Fruit fly (Drosophila melanogaster) whole organism: ENCODE measurements around the gene CG11158.

Source experiments
- CG8478 ChIP-seq: fragments of >200 bp; optimal IDR thresholded peaks from 2 replicates; lab custom pipeline; 2018; ENCODE audit warnings: inconsistent platforms
- Dll ChIP-seq: fragments of >200 bp; optimal IDR thresholded peaks from 2 replicates; lab custom pipeline; 2017
- EcR ChIP-seq, 2 experiments: fragments of >200 bp; optimal IDR thresholded peaks; 2 replicates each; lab custom pipeline; 2017; ENCODE audit warnings: missing biosample characterization in 2 of 2, missing genetic modification characterization in 2 of 2, missing genetic modification reagents in 2 of 2
- pan ChIP-seq: fragments of >200 bp; optimal IDR thresholded peaks from 2 replicates; lab custom pipeline; 2017
- psq ChIP-seq: fragments of >200 bp; optimal IDR thresholded peaks from 2 replicates; lab custom pipeline; 2017
- usp ChIP-seq: fragments of >200 bp; optimal IDR thresholded peaks from 2 replicates; lab custom pipeline; 2017; ENCODE audit warnings: missing biosample characterization, missing genetic modification characterization, mixed read lengths

The CG11158 gene

DNA sequence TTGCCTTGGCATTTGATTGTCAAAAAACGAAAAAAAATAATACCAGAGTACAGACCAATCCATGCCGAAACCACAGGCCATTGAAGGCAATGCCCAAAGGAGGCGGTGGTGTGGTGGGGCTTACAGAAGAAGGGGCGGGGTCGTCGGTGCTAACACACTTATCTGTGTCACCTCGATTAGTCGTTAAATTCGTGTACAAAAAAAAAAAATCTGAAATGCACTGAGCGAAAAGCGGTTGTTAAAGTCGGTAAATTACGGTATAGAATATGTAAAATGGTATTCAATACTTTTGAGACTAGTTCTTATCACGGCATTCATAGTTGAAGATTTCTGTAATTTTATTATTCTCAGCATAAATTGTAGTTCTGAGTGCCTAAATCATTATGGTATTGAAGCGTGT is 38.8 kb upstream of the CG11158 start:
- TF ChIP-seq EcR (GFP tag; optimal IDR thresholded peaks at IDR 0.05; lab: Kevin White, UChicago) = no peak
- no peak for TF ChIP-seq CG8478 (lab: Kevin White, UChicago)
- no peak for TF ChIP-seq Dll (lab: Kevin White, UChicago)
- no peak for TF ChIP-seq pan
- TF ChIP-seq psq (lab: Kevin White, UChicago) = no peak
- TF ChIP-seq usp = no peak

DNA sequence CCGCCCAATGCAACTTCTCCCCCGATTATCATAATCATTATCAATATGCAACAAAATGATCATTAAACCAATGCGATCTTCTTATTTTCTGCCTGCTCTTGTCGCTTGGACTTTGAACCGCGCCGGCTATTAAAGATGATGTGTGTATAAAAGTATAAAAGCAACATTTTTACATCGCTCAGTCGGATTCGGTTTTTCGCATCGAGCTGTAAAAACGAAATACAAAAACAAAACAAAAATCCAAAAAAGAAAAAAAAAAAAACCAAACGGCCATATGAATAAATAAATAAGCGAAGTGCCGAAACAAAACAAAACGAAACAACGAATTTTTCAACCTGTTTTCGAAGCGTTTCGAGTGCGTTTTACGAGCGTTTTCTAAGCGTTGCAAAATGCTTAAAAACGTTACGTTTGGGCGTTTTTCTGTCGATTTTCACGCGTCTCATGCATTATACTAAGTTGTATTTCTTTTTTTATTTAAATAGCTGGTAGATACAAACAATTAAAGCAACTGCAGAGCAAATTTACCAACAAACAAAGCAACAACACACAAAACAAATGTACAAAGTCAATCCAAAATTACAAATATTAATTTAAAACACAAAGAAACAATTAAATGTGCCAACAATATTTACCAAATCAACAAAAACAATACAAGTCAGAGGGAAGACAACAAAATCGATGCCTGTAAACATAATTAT is 37.9 kb upstream of the CG11158 start:
- no peak for TF ChIP-seq pan
- TF ChIP-seq usp = no peak
- no peak for TF ChIP-seq Dll (lab: Kevin White, UChicago)

DNA sequence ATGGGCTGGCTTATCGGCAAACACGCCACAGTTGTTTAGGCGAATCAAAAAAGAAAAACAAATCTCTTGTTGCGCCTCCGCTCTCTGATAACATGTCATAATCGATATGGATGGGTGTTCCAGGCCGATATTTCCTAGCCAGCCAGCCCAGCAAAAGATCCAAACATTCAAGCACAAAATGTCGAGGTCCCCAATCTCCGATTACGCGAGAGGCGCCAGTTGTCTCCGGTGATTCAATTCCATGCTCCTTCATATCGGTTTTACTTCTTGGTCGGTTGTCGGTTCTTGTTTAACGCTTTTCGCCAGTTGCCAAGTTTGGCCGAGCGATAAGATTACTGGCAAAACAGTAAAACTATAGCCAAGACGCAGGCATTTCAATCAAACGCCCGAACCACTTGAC is 36.6 kb upstream of the CG11158 start:
- TF ChIP-seq usp = no peak

DNA sequence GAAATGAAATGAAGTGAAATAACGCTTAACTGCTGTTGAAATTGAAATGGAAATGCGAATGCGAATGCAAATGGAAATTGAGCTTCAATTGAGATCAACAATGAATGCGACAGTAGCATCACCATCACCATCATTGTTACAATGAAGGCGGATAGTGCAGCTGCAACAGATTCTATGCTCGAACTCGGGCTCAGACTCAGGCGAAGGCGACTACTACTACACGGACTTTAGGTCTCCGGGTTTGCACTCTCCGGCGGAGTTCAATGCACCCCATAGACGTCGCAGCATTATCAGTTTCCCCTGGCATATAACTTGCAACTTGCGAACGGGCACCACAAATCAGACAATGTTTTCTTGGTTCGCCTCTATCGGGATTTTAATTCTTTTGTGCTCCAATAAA is 33.9 kb upstream of the CG11158 start:
- TF ChIP-seq CG8478 (lab: Kevin White, UChicago) (no peak), usp (no peak), pan (no peak), Dll (lab: Kevin White, UChicago) (no peak), psq (lab: Kevin White, UChicago) (no peak), EcR (GFP tag; optimal IDR thresholded peaks at IDR 0.05; lab: Kevin White, UChicago) (no peak)

DNA sequence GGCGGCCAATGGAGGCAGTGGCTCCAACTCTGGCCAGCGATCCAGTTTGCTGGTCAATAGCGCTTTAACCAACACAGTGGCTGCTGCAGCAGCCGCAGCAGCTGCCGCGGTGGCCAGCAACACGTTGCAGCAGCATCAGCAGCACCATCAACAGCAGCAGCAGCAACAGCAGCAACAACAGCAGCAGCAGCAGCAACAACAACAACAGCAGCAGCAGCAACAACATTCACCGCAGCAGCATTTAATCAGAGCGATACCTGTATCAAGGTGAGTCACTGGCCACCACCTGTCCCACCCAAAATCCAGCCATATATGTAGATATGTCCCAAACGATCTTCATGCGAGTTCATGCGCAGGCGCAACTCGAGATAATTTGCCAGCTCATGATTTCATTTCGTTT is 33.0 kb upstream of the CG11158 start:
- TF ChIP-seq usp (no peak), psq (lab: Kevin White, UChicago) (no peak), CG8478 (lab: Kevin White, UChicago) (no peak), Dll (lab: Kevin White, UChicago) (no peak), EcR (GFP tag; optimal IDR thresholded peaks at IDR 0.05; lab: Kevin White, UChicago) (no peak), pan (no peak)

DNA sequence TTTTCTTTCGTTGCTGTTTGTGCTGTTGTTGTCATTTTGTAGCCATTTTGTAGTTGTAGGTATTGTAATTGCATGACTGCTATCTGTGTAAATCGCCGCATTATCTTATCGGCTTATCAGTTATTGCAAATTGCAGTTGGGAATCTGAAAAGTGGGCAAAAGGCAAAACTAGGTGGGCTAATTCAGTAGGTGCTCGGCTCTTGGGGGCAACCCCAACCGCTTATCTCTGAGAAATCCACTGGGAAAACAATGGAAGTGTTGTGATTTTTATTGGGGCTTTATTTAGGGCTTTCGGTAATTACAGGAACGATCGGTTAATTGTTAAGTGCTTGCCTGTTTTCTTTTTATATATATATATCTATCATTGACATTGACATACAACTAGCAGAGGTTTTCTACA is 31.6 kb upstream of the CG11158 start:
- TF ChIP-seq CG8478 (lab: Kevin White, UChicago) = no peak
- no peak for TF ChIP-seq pan
- no peak for TF ChIP-seq Dll (lab: Kevin White, UChicago)
- TF ChIP-seq EcR (GFP tag; optimal IDR thresholded peaks at IDR 0.05; lab: Kevin White, UChicago) = no peak
- no peak for TF ChIP-seq usp
- TF ChIP-seq psq (lab: Kevin White, UChicago) = no peak

DNA sequence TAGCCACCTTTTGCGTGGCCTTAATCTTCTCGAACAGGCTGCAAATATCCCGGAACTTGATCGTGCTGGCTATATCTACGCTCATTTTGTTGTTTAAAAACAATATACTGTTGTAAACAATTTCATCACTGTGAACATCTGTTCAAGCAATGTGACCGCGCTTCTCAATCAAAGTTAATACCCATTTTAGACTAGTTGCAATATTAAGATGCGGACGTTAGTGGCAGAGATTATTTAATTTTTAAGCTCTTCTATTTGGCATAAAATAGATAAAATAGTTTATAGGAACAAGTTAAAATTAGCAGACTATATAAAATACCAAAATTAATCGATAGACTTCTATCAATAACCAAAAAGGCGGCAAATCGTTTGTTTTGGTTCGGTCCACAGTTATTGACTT is 15.1 kb upstream of the CG11158 start, which contains the start of the genes DNAlig4 and CG11164:
Gene DNAlig4 (minus strand): TSS at position 156 of the 400 bp plus-strand sequence.
Gene CG11164 (plus strand): TSS at position 359 of the 400 bp plus-strand sequence.
- TF ChIP-seq CG8478 (lab: Kevin White, UChicago) (no peak), EcR (GFP tag; optimal IDR thresholded peaks at IDR 0.05; lab: Kevin White, UChicago) (no peak), psq (lab: Kevin White, UChicago) (no peak), pan (no peak), Dll (lab: Kevin White, UChicago) (no peak), usp (no peak)

DNA sequence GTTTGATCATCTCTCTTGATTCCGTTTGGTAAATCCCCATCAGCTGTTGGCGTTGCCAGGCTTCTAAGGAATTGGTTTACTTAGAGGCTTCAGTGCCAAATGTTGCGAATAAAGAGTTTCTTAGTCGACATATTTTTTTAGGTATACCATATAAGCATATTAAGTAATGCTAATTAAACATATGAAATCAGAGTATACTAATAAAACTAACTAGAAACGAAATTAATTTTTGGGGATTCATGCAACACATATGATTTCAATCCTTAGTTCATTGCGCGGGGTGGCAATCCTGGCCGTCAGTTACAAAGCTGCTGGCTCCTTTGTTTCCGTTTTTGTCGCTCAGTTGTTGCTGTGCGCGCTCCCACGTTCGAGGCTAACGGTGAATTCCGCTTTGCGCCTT is 13.4 kb upstream of the CG11158 start, which contains the start of gene CG15760:
Gene CG15760 (plus strand): TSS at position 334 of the 400 bp plus-strand sequence.
- no peak for TF ChIP-seq CG8478 (lab: Kevin White, UChicago)
- no peak for TF ChIP-seq Dll (lab: Kevin White, UChicago)
- no peak for TF ChIP-seq pan
- no peak for TF ChIP-seq usp
- TF ChIP-seq EcR (GFP tag; optimal IDR thresholded peaks at IDR 0.05; lab: Kevin White, UChicago) = no peak
- TF ChIP-seq psq (lab: Kevin White, UChicago) = no peak

DNA sequence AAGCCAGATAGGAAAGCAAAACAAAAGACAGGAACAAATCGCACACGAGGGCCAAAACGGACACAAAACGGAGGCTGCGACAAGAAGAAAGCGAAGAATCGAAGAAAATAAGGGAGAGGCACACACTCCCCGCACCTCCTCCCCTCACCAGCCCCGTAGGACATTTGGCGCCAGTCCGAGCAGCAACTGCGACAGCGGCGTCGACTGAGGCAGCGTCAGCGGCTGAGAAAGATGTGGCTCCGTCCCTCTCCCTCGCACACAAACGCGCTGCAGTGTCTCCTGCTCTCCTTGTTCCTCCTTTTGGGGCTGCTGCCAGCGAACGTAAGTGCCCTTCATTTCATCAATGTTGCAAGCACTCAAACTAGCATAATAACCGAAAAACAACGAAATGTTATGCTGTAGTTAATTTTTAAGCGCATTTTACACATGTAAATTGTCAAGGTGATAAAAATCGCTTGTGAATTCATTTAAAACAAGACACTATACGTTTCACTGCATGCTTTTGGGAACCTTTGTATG is 12.4 kb upstream of the CG11158 start:
- no peak for TF ChIP-seq CG8478 (lab: Kevin White, UChicago)
- TF ChIP-seq pan = no peak

DNA sequence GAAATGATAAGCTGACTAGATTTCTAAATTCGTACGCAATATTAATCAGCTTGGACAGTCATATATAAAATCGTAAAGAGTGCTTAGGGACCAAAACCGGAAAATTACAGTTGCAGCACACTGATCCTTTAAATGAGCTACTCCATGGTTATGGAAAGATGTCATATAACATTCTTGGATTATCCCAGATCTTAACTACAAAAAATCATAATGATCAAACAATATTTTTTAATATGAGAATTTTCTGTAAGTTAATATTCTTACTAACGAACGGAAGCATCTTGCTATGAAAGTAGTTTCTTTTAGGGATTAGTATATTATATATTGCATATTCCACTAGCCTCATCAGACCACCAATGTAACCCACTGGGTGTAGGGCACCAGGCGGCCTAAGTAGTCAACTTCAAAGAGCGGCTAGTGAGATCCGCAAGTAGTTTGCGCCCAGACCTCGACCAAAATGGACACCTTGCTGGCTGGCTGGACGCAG is 6.3 kb upstream of the CG11158 start, which contains the start of gene CG11162:
Gene CG11162 (plus strand): TSS at position 437 of the 487 bp plus-strand sequence.
- TF ChIP-seq CG8478 (lab: Kevin White, UChicago) (no peak), pan (no peak), psq (lab: Kevin White, UChicago) (no peak), EcR (GFP tag; optimal IDR thresholded peaks at IDR 0.05; lab: Kevin White, UChicago) (no peak), Dll (lab: Kevin White, UChicago) (no peak), usp (no peak)

DNA sequence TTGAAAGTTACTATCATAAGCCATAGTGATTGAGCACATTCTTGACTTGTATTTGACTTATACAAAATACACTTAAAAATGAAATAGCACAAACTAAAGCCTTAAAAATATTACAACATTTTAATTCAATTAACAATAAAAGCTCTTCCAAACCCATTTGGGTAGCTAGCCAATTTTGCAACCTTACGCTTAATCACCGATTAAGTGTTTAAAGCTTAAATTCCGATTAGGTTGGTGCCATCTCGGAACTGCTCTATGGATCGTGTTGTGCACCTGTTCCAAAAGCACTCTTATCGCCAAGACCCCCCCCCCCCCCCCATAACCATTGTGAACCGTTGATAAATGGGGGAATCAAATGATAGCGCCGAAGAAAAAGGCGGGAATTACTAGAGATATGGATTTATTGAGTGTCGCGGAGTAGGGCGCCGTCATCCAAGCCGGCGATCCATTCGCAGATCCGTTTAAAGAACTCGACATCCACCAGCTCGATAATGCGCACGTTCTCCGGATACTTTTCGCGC is 4.7 kb upstream of the CG11158 start:
- TF ChIP-seq CG8478 (lab: Kevin White, UChicago) (no peak), psq (lab: Kevin White, UChicago) (no peak), EcR (GFP tag; optimal IDR thresholded peaks at IDR 0.05; lab: Kevin White, UChicago) (no peak), usp (no peak)

DNA sequence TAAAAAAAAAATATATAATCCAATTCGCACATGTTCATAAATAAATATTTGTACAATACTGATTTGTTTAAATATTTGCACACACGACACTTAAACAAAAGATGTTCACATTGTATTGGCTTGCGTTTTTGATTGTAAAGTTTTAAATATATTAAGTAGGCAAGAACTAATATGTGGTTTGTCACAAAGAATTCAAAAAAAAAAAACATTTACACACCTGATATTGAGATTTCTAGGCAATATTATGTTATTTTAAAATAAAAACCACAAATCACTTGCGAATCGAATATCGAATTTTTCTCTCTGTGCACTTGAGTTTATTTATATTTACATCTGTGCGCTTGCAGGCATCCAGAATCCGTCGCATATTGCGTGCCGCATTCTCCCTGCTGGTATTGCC is 3.2 kb upstream of the CG11158 start:
- TF ChIP-seq pan (no peak), CG8478 (lab: Kevin White, UChicago) (no peak), Dll (lab: Kevin White, UChicago) (no peak), psq (lab: Kevin White, UChicago) (no peak)

DNA sequence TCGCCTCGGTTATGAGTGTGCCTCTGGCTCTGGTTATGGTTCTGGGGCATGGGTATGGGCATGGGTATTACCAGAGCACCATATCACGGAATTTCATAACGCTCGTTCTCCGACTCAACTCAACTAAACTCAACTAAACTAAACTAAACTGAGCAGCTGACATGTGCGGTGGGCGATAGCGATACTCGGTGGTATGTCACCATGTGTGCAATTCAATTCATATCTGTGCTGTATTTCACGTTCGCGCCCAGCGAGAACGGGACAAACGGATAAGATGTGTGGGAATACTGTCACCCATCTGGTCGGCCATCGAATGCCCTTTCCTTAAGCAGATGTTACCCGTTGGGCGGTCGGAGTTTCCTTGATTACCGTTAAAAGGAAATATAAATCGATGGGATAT is 2.5 kb upstream of the CG11158 start, which contains the start of gene CG12177:
Gene CG12177 (minus strand): TSS at position 239 of the 400 bp plus-strand sequence.
- TF ChIP-seq usp = no peak
- TF ChIP-seq EcR (GFP tag; optimal IDR thresholded peaks at IDR 0.05; lab: Kevin White, UChicago) = no peak
